Worm (Caenorhabditis elegans) whole organism, late embryonic: Measurements from ENCODE around the gene dod-22.

Experiments
- K09A11.1 ChIP-seq: sonication (generic microtip); optimal IDR thresholded peaks from 2 replicates; lab custom pipeline; 2017; ENCODE audit warnings: antibody characterized with exemption, mild to moderate bottlenecking, missing genetic modification characterization, missing compliant biosample characterization; ENCODE audit not compliant: insufficient read depth
- ahr-1 ChIP-seq: sonication (generic microtip); optimal IDR thresholded peaks from 2 replicates; lab custom pipeline; 2016; ENCODE audit warnings: missing genetic modification characterization, missing compliant biosample characterization
- ceh-30 ChIP-seq: fragments of 150-350 bp; optimal IDR thresholded peaks from 2 replicates; lab custom pipeline; 2014; ENCODE audit warnings: missing biosample characterization, missing genetic modification characterization
- ceh-48 ChIP-seq: sonication (generic microtip); optimal IDR thresholded peaks from 2 replicates; lab custom pipeline; 2016; ENCODE audit warnings: missing genetic modification characterization, inconsistent platforms, missing compliant biosample characterization
- fkh-10 ChIP-seq: fragments of 150-350 bp; optimal IDR thresholded peaks from 2 replicates; lab custom pipeline; 2014; ENCODE audit warnings: missing biosample characterization, missing genetic modification reagents, missing genetic modification characterization
- nhr-232 ChIP-seq: sonication (generic microtip); optimal IDR thresholded peaks from 2 replicates; lab custom pipeline; 2016; ENCODE audit warnings: missing genetic modification characterization, missing compliant biosample characterization
- odd-2 ChIP-seq: sonication (generic microtip); optimal IDR thresholded peaks from 2 replicates; lab custom pipeline; 2017; ENCODE audit warnings: antibody characterized with exemption, mild to moderate bottlenecking, missing genetic modification characterization, missing compliant biosample characterization
- pax-1 ChIP-seq: fragments of 150-350 bp; optimal IDR thresholded peaks from 2 replicates; lab custom pipeline; 2014; ENCODE audit warnings: missing biosample characterization, missing genetic modification characterization
- pha-4 ChIP-seq: fragments of 150-350 bp; optimal IDR thresholded peaks from 2 replicates; lab custom pipeline; 2018; ENCODE audit warnings: missing biosample characterization, missing genetic modification reagents, missing genetic modification characterization
- rnt-1 ChIP-seq: sonication (generic microtip); optimal IDR thresholded peaks from 2 replicates; lab custom pipeline; 2016; ENCODE audit warnings: missing genetic modification characterization, missing compliant biosample characterization
- sox-2 ChIP-seq: fragments of 200-800 bp; sonication (Bioruptor generic); IDR thresholded peaks from 2 replicates; pipeline ENCODE4 v1.3.6; 2022; ENCODE audit warnings: missing genetic modification reagents, missing genetic modification characterization, missing compliant biosample characterization
- tbx-2 ChIP-seq: sonication (generic microtip); optimal IDR thresholded peaks from 2 replicates; lab custom pipeline; 2016; ENCODE audit warnings: missing genetic modification characterization, missing compliant biosample characterization
- unc-55 ChIP-seq: sonication (generic microtip); optimal IDR thresholded peaks from 2 replicates; lab custom pipeline; 2017; ENCODE audit warnings: missing biosample characterization, missing genetic modification reagents, missing genetic modification characterization

DNA sequence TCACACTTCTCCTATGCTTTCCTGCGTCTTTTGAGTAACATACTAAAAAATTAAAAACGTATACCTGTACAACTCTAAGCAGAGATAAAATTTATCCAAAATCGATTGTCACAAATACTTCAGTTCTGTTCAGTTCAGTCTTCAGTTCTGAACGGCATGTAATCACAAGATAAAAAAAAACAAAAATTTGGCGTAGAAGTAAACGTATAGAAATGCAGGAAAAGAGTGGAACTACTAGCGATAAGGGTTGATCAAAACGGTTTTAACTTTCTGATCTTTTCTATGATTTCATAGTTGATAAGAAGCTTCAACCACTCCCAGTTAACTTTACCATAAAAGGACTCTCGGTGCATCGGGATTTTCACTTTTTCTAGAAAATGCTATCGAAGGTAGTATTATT is at the start of gene dod-22:
- no peak for TF ChIP-seq rnt-1 (tag; lab: Kevin White, UChicago)
- TF ChIP-seq ahr-1 = no peak
- TF ChIP-seq sox-2 (GFP tag; lab: Robert Waterston, UW) = no peak
- no peak for TF ChIP-seq odd-2
- no peak for TF ChIP-seq fkh-10 (GFP tag; lab: Kevin White, UChicago)
- no peak for TF ChIP-seq ceh-48
- no peak for TF ChIP-seq unc-55 (GFP tag; lab: Kevin White, UChicago)
- TF ChIP-seq nhr-232 (tag; lab: Kevin White, UChicago) = no peak
- no peak for TF ChIP-seq pax-1
- no peak for TF ChIP-seq tbx-2
- TF ChIP-seq K09A11.1 (tag; lab: Kevin White, UChicago) = no peak
- TF ChIP-seq pha-4 = no peak
- TF ChIP-seq ceh-30 = no peak
